Worm (Caenorhabditis elegans): ENCODE results near the gene T26C12.2.

DNA sequence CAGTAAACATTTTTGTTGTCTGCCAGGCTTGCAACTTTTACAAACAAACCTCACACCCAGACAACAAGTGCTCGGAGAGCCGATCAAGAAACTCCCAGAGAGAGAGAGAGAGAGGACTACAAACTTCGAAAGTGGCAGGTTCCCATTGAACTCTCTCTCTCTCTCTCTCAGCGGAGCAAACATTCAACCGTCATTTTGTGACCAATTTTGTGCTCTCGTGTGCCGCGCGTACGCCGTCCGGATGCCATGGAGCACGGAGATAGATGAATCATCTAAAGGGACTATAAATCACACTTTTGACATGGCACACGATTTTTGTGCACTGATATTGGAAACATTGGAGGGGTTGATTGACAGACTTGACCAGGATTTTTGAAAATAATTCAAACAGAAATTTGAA is 43.3 kb upstream of the T26C12.2 start:
- TF ChIP-seq zip-8 (tag; optimal IDR thresholded peaks at IDR 0.05) (no peak), unc-62 (GFP tag; optimal IDR thresholded peaks at IDR 0.05) (no peak), ztf-11 (tag; optimal IDR thresholded peaks at IDR 0.05) (no peak), lsy-2 (tag; optimal IDR thresholded peaks at IDR 0.05) (no peak), nhr-12 (tag; optimal IDR thresholded peaks at IDR 0.05) (no peak)

All from whole organism, mixed stage, embryonic.